Fruit fly (Drosophila melanogaster): ENCODE measurements around the gene CycJ.

The CycJ gene

DNA sequence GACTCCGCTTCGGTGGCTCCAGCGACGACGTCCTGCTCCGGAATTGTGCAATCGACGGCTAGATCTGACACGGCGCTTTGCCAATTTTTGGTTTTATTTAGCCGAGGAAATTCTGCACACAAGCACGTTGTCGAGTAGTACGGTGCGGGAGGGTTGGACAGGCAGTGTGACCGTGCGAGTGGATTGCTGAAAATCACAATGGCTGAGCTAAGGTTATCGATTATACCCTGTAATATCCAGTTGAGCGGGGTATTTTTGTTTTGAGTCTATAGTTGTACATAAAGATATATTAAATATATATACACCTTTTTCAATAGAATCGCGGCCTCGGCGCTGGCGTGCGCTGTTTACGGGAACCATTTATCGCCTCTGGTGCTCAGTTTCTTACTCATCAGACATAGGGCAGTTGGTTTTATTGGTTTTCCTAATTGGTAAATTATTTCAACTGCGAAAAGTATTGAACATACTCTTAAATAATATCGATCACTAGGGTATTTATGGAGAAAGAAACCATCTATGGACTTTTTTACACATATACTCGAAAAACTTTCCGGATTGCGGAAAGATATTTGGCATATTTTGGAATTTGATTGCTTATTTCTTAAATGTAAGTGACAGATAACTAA is 5.7 kb upstream of the CycJ start, which contains the start of gene eIF5B:
eIF5B (minus strand) TSS at position 576 of the 626 bp plus-strand sequence.
- no peak for TF ChIP-seq Myc (optimal IDR thresholded peaks at IDR 0.05)
- TF ChIP-seq h (optimal IDR thresholded peaks at IDR 0.05) = no peak

DNA sequence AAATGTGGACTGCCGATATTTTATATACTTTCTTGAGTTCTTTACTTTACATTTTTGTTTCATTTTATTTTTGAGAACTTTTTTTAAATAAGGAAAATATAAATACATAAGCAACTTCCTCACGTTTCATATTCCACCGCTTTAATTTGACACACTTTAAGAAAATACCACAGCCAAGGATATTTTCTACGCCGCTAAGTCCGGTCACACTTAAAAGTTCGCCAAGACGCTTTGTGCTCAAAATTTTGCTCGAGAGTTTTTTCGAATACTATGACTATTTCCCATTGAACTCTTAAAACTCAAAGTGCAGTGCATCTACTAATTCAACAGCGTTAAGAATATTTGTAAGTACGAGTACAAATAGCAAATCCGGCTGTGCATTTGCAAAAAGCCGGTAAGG is 5.1 kb upstream of the CycJ start, which contains the start of the genes CG46463 and armi:
CG46463 (plus strand) TSS at position 197 of the 400 bp plus-strand sequence.
armi (plus strand) TSS at position 199 of the 400 bp plus-strand sequence.
- TF ChIP-seq insv (optimal IDR thresholded peaks at IDR 0.05) (no peak), psq (optimal IDR thresholded peaks at IDR 0.05) (no peak), ttk (optimal IDR thresholded peaks at IDR 0.05) (no peak), Myc (optimal IDR thresholded peaks at IDR 0.05) (no peak), h (optimal IDR thresholded peaks at IDR 0.05) (no peak), Sin3A (optimal IDR thresholded peaks at IDR 0.05) (no peak)

DNA sequence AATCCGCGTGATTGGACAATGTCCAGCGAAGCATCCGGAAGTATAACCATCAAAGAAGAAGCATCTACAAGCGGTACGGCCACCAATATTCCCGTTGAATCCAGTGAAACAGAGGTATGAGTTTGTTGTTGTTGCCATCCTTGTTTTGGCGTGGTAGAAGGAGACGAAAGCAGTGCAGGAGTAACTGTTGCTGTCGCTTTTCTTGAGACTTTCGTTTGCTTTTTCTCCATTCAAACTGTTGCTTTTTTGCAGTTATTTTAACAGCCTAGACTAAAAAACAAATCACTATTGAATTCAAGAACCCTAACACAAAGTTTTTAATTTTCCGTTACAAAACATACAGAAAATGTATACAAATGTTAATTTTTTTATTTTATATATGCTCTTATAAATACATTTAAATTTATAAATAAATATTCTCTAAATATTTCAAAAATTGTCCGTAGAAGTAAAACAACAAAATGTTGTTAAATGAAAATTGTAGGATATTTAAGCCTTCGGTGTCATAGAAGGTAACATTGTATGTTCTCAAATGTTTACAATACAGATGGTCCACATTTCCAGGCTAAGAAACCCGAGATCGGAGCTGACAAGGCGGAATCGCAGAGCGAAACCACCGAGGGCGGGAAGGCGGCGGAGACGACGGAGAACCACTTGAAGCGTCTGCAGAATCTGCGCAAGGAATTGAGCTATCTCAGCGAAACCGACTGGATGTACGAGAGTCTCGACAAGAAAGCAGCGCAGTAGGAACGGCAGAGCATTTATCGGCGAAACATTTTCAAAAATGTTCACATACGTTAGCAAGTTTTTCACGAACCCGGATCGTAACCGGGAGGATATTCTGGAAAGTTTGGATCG is 4.4 kb upstream of the CycJ start:
- TF ChIP-seq psq (optimal IDR thresholded peaks at IDR 0.05) = no peak
- TF ChIP-seq Sin3A (optimal IDR thresholded peaks at IDR 0.05) = no peak
- TF ChIP-seq Myc (optimal IDR thresholded peaks at IDR 0.05) = no peak
- TF ChIP-seq insv (optimal IDR thresholded peaks at IDR 0.05) = no peak
- no peak for TF ChIP-seq ttk (optimal IDR thresholded peaks at IDR 0.05)
- no peak for TF ChIP-seq h (optimal IDR thresholded peaks at IDR 0.05)

DNA sequence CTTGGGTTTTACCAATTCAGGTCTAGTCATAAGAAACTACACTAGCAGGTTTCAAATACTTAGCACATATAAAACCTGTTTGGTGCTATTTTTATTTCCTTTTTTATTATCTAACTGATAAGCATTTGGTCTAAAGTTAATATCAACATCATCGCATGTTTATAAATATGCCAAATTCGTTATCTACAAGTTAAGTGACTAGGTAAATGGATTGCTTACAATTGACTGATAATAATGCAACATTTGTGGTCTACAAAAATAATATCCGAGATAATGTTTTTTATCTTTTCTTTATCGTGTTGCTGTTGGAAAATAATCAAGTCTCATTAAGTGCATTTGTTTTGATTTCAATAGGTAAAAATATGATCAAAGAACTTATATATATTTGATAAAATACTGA is 3.5 kb downstream of the CycJ start:
- TF ChIP-seq psq (optimal IDR thresholded peaks at IDR 0.05) (no peak), ttk (optimal IDR thresholded peaks at IDR 0.05) (no peak), Sin3A (optimal IDR thresholded peaks at IDR 0.05) (no peak), insv (optimal IDR thresholded peaks at IDR 0.05) (no peak), Myc (optimal IDR thresholded peaks at IDR 0.05) (no peak), h (optimal IDR thresholded peaks at IDR 0.05) (no peak)

DNA sequence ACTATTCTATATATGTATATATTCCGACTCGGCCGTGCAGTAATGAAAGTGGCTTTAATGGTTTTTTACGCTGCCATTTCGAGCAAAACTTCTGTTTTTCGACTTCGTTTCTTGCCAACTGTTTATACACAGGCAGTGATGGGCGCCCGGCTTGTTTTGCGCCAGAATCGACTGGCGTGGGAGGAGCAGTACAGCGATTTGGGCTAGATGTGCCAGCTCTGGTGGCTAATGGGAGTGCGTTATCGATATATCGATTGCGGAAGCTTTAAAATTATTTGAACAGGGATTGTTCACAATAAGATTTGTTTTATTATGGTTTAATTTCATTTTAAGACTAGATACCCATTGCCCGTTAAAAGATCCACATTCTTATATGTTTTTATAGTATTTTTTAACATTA is 4.9 kb downstream of the CycJ start, which contains the start of gene CG14971:
CG14971 (minus strand) TSS at position 136 of the 400 bp plus-strand sequence.
- TF ChIP-seq insv (optimal IDR thresholded peaks at IDR 0.05) (no peak), Sin3A (optimal IDR thresholded peaks at IDR 0.05) (no peak)

DNA sequence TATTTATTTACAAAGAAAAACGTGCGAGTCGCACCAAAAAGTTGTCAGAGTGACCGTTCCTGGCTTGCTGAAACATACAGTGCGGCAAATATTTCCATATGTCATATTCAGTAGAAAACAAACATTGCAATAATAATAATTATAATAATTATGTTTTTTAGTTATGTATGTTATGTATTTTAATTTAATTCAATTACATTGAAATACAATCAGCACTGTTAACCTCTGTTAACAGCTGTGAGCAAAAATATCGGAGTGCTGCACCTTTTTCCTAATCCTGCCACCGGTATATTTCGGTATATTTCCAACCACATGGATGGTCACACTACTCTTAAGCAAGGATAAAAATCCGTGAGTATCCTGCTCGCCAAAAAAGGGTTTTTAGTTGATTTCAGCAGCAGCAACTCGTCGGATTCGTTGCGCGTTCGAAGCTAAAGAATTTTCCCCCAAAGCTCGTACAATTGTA is 5.9 kb downstream of the CycJ start, which contains the start of the genes CG32267 and CG42324:
CG32267 (minus strand) TSS at position 51 of the 466 bp plus-strand sequence.
CG42324 (plus strand) TSS at position 385 of the 466 bp plus-strand sequence.
- TF ChIP-seq insv (optimal IDR thresholded peaks at IDR 0.05) (no peak), psq (optimal IDR thresholded peaks at IDR 0.05) (no peak), Sin3A (optimal IDR thresholded peaks at IDR 0.05) (no peak), ttk (optimal IDR thresholded peaks at IDR 0.05) (no peak), Myc (optimal IDR thresholded peaks at IDR 0.05) (no peak), h (optimal IDR thresholded peaks at IDR 0.05) (no peak)

DNA sequence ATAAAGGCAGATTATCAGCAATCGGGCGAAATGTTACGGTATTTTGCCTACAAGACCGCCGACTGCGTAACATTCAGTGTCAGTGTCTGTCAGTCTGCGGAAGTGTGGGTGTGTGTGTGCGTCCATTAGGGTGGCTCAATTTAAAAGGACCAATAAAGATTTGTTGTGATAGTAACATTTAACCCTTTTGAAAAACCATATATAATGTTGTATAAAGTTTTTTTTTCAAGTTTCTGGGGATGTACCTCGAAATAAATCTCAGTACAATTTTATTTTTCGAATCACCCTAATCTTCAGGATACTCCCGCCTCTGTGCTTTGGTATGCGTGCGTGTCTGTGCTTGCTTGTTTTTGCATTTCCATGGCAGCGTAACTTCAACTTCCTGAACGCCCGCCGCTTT is 6.6 kb downstream of the CycJ start:
- TF ChIP-seq ttk (optimal IDR thresholded peaks at IDR 0.05) (no peak), Myc (optimal IDR thresholded peaks at IDR 0.05) (no peak), psq (optimal IDR thresholded peaks at IDR 0.05) (no peak), insv (optimal IDR thresholded peaks at IDR 0.05) (no peak), h (optimal IDR thresholded peaks at IDR 0.05) (no peak), Sin3A (optimal IDR thresholded peaks at IDR 0.05) (no peak)

DNA sequence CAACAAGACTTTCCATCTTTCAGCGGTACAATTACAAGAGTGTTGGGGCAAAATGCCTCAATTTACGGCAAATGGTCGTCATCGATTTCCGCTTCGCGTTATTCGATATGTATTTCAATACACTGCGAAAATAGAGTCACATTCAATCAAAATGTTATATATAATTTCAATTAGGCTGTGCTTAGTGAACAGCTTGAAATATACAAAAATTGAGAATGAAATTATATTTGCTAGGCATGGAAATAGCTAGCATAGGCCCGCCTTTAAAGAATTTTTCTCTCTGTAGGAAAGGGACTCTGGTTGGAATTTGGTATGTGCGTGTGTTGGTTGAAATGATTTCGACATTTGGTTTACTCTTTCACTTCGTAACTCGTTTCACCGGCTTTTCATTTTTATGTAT is 13.3 kb downstream of the CycJ start:
- TF ChIP-seq insv (optimal IDR thresholded peaks at IDR 0.05) (no peak), Sin3A (optimal IDR thresholded peaks at IDR 0.05) (no peak), psq (optimal IDR thresholded peaks at IDR 0.05) (no peak), ttk (optimal IDR thresholded peaks at IDR 0.05) (no peak), Myc (optimal IDR thresholded peaks at IDR 0.05) (no peak), h (optimal IDR thresholded peaks at IDR 0.05) (no peak)

DNA sequence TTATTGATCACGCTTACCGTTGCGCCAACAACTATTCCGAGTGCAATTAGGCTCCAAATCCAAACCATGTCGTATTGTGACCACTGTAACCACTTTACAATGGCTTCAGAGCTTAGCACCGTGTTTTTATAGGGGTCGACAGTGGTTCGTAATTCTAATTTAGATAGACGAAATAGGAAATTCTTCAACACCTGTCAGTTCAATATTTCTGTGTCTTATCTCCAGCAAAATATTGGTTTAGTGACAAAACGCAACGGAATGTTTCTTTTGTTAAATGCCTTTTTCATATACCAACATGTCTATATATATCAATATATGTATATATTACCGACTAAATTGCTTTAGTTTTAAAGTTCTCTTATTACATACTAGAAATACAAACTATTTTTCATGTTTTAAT is 18.3 kb downstream of the CycJ start, which contains the start of gene CG43074:
CG43074 (minus strand) TSS at position 101 of the 400 bp plus-strand sequence.
- TF ChIP-seq insv (optimal IDR thresholded peaks at IDR 0.05) (no peak), h (optimal IDR thresholded peaks at IDR 0.05) (no peak), Myc (optimal IDR thresholded peaks at IDR 0.05) (no peak), Sin3A (optimal IDR thresholded peaks at IDR 0.05) (no peak), psq (optimal IDR thresholded peaks at IDR 0.05) (no peak), ttk (optimal IDR thresholded peaks at IDR 0.05) (no peak)

DNA sequence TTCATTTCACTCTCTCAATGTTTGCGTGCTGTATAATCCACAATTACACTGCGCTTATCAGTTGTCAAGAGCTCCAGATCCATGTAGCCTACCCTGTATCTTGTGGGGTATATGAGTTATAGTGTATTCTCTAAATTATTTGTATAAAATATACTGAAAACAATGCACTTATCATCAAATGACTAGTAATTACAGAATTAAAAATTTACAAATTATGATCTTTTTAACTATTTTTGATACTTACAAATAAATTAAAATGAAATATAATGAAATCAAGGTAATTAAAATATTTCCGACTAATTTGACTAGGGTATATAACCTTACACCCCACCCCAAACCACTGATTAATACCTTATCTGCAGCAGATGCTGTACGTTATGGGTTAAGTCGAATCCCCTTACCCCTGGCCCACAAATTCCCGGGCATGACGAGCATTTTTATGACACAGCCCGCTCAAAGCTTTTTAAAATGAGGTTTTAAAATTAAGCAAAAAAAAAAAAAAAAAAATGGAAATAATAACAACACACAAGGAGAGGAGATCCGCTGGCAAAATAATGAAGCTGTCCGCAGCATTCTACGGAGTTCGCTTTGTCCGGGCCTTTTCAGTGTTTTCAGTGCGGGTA is 19.0 kb downstream of the CycJ start:
- no peak for TF ChIP-seq h (optimal IDR thresholded peaks at IDR 0.05)
- no peak for TF ChIP-seq ttk (optimal IDR thresholded peaks at IDR 0.05)
- no peak for TF ChIP-seq Sin3A (optimal IDR thresholded peaks at IDR 0.05)
- no peak for TF ChIP-seq psq (optimal IDR thresholded peaks at IDR 0.05)
- no peak for TF ChIP-seq insv (optimal IDR thresholded peaks at IDR 0.05)
- TF ChIP-seq Myc (optimal IDR thresholded peaks at IDR 0.05) = no peak

DNA sequence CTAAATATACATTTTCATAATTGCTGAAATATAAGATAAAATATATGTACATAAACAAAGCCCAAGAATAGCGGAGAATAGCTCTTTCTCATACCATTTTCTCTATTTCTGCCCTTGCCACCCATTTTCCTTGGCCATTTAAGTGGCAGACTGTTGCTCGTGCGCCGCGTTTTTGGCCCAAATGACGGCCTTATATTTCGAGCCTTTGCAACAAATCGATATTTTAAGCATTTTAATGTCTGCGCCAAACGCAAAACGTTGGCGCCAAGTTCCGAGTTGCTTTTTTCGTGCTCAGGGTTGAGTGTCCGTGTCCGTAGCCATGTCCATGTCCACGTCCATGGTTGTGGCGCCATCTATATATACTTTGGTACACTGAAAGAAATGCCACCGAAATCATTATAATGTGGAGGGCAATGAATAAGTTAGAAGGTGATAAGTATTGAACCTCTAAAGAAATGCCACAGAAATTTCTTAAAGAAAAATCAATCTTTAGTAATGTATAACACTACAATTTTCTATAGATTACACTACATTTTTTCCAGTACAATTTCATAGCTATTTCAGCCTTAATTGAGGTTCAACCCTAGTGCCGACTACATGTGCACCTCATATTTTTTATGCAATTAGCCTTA is 26.0 kb downstream of the CycJ start:
- TF ChIP-seq Myc (optimal IDR thresholded peaks at IDR 0.05) = no peak
- no peak for TF ChIP-seq psq (optimal IDR thresholded peaks at IDR 0.05)
- TF ChIP-seq ttk (optimal IDR thresholded peaks at IDR 0.05) = no peak
- no peak for TF ChIP-seq Sin3A (optimal IDR thresholded peaks at IDR 0.05)
- TF ChIP-seq h (optimal IDR thresholded peaks at IDR 0.05) = no peak
- TF ChIP-seq insv (optimal IDR thresholded peaks at IDR 0.05) = no peak
